Worm (Caenorhabditis elegans) whole organism, mixed stage, embryonic: Measurements from ENCODE around the gene piit-1.

Source experiments
- M03D4.4 ChIP-seq: sonication (generic microtip); optimal IDR thresholded peaks from 2 replicates; lab custom pipeline; 2017; ENCODE audit warnings: mild to moderate bottlenecking, missing genetic modification characterization, missing compliant biosample characterization
- bed-3 ChIP-seq: fragments of 200-800 bp; sonication (Bioruptor generic); optimal IDR thresholded peaks from 3 replicates; lab custom pipeline; 2018; ENCODE audit warnings: mild to moderate bottlenecking, missing genetic modification characterization, moderate library complexity, missing compliant biosample characterization
- blmp-1 ChIP-seq: fragments of 150-350 bp; optimal IDR thresholded peaks from 2 replicates; lab custom pipeline; 2014; ENCODE audit warnings: missing biosample characterization, missing genetic modification characterization
- ceh-39 ChIP-seq: fragments of 150-350 bp; optimal IDR thresholded peaks from 2 replicates; lab custom pipeline; 2014; ENCODE audit warnings: missing biosample characterization, missing genetic modification characterization
- ceh-43 ChIP-seq: fragments of 200-800 bp; sonication (Bioruptor generic); optimal IDR thresholded peaks from 2 replicates; lab custom pipeline; 2018; ENCODE audit warnings: mild to moderate bottlenecking, missing genetic modification characterization, moderate library complexity, missing compliant biosample characterization
- ceh-83 ChIP-seq: fragments of 200-800 bp; sonication (Bioruptor generic); optimal IDR thresholded peaks from 2 replicates; lab custom pipeline; 2018; ENCODE audit warnings: mild to moderate bottlenecking, missing genetic modification characterization, missing compliant biosample characterization
- ces-1 ChIP-seq: fragments of 150-350 bp; optimal IDR thresholded peaks from 2 replicates; lab custom pipeline; 2014; ENCODE audit warnings: missing biosample characterization, missing genetic modification reagents, missing genetic modification characterization
- cnd-1 ChIP-seq: fragments of 200-800 bp; sonication (Bioruptor generic); optimal IDR thresholded peaks from 2 replicates; lab custom pipeline; 2018; ENCODE audit warnings: mild to moderate bottlenecking, missing genetic modification characterization, missing compliant biosample characterization
- drap-1 ChIP-seq: fragments of 200-800 bp; sonication (Bioruptor generic); optimal IDR thresholded peaks from 3 replicates; lab custom pipeline; 2018; ENCODE audit warnings: mild to moderate bottlenecking, missing genetic modification characterization, missing compliant biosample characterization
- elt-1 ChIP-seq: sonication (generic microtip); optimal IDR thresholded peaks from 2 replicates; lab custom pipeline; 2017; ENCODE audit warnings: missing genetic modification characterization, mild to moderate bottlenecking, missing compliant biosample characterization, antibody characterized with exemption, moderate library complexity, borderline replicate concordance; ENCODE audit not compliant: insufficient read depth
- elt-3 ChIP-seq: fragments of 150-350 bp; optimal IDR thresholded peaks from 2 replicates; lab custom pipeline; 2014; ENCODE audit warnings: missing biosample characterization, missing genetic modification characterization
- flh-1 ChIP-seq: fragments of 200-800 bp; sonication (Bioruptor generic); optimal IDR thresholded peaks from 2 replicates; lab custom pipeline; 2018; ENCODE audit warnings: mild to moderate bottlenecking, missing genetic modification characterization, moderate library complexity, missing compliant biosample characterization
- ham-2 ChIP-seq: fragments of 200-800 bp; sonication (Bioruptor generic); optimal IDR thresholded peaks from 2 replicates; lab custom pipeline; 2018; ENCODE audit warnings: mild to moderate bottlenecking, missing genetic modification characterization, missing compliant biosample characterization
- hlh-1 ChIP-seq: fragments of 150-350 bp; optimal IDR thresholded peaks from 2 replicates; lab custom pipeline; 2014; ENCODE audit warnings: missing biosample characterization, missing genetic modification reagents, missing genetic modification characterization
- lin-13 ChIP-seq: fragments of 150-350 bp; optimal IDR thresholded peaks from 2 replicates; lab custom pipeline; 2014; ENCODE audit warnings: missing biosample characterization, missing genetic modification characterization
- lin-32 ChIP-seq: fragments of 200-800 bp; sonication (Bioruptor generic); optimal IDR thresholded peaks from 2 replicates; lab custom pipeline; 2018; ENCODE audit warnings: mild to moderate bottlenecking, missing genetic modification characterization, missing compliant biosample characterization
- lsy-2 ChIP-seq: fragments of 150-350 bp; optimal IDR thresholded peaks from 2 replicates; lab custom pipeline; 2014; ENCODE audit warnings: missing biosample characterization, missing genetic modification characterization
- mab-5 ChIP-seq: fragments of 150-350 bp; optimal IDR thresholded peaks from 2 replicates; lab custom pipeline; 2014; ENCODE audit warnings: missing biosample characterization, missing genetic modification characterization
- mep-1 ChIP-seq: fragments of 150-350 bp; optimal IDR thresholded peaks from 2 replicates; lab custom pipeline; 2017; ENCODE audit warnings: missing biosample characterization, missing genetic modification reagents, missing genetic modification characterization, inconsistent platforms
- mls-2 ChIP-seq: sonication (generic microtip); optimal IDR thresholded peaks from 2 replicates; lab custom pipeline; 2016; ENCODE audit warnings: mild to moderate bottlenecking, missing genetic modification characterization, moderate library complexity, missing compliant biosample characterization
- nhr-12 ChIP-seq: fragments of 150-350 bp; optimal IDR thresholded peaks from 2 replicates; lab custom pipeline; 2014; ENCODE audit warnings: missing biosample characterization, missing genetic modification characterization
- nhr-2 ChIP-seq: fragments of 150-350 bp; optimal IDR thresholded peaks from 2 replicates; lab custom pipeline; 2014; ENCODE audit warnings: missing biosample characterization, missing genetic modification characterization
- nhr-237 ChIP-seq: fragments of 150-350 bp; optimal IDR thresholded peaks from 2 replicates; lab custom pipeline; 2014; ENCODE audit warnings: missing biosample characterization, missing genetic modification characterization
- nhr-28 ChIP-seq: fragments of 150-350 bp; optimal IDR thresholded peaks from 2 replicates; lab custom pipeline; 2014; ENCODE audit warnings: missing biosample characterization, missing genetic modification characterization
- nhr-76 ChIP-seq: sonication (generic microtip); optimal IDR thresholded peaks from 2 replicates; lab custom pipeline; 2017; ENCODE audit warnings: missing biosample characterization, missing genetic modification characterization
- pha-4 ChIP-seq: fragments of 150-350 bp; optimal IDR thresholded peaks from 2 replicates; lab custom pipeline; 2018; ENCODE audit warnings: missing biosample characterization, missing genetic modification reagents, missing genetic modification characterization
- sem-2 ChIP-seq: fragments of 200-800 bp; sonication (Bioruptor generic); optimal IDR thresholded peaks from 2 replicates; lab custom pipeline; 2018; ENCODE audit warnings: mild to moderate bottlenecking, missing genetic modification characterization, missing compliant biosample characterization
- snpc-4 ChIP-seq: fragments of 150-350 bp; optimal IDR thresholded peaks from 2 replicates; lab custom pipeline; 2014; ENCODE audit warnings: missing biosample characterization, missing genetic modification characterization
- sptf-1 ChIP-seq: sonication (generic microtip); optimal IDR thresholded peaks from 2 replicates; lab custom pipeline; 2017; ENCODE audit warnings: mild to moderate bottlenecking, missing genetic modification characterization, moderate library complexity, missing compliant biosample characterization
- tbx-8 ChIP-seq: fragments of 200-800 bp; sonication (Bioruptor generic); optimal IDR thresholded peaks from 2 replicates; lab custom pipeline; 2018; ENCODE audit warnings: mild to moderate bottlenecking, missing genetic modification characterization, moderate library complexity, missing compliant biosample characterization
- unc-120 ChIP-seq: sonication (generic microtip); optimal IDR thresholded peaks from 2 replicates; lab custom pipeline; 2017; ENCODE audit warnings: missing genetic modification characterization, missing compliant biosample characterization; ENCODE audit not compliant: poor library complexity, severe bottlenecking
- unc-39 ChIP-seq: fragments of 150-350 bp; optimal IDR thresholded peaks from 2 replicates; lab custom pipeline; 2014; ENCODE audit warnings: missing biosample characterization, missing genetic modification characterization
- unc-62 ChIP-seq: fragments of 150-350 bp; optimal IDR thresholded peaks from 2 replicates; lab custom pipeline; 2014; ENCODE audit warnings: missing biosample characterization, missing genetic modification reagents, missing genetic modification characterization
- zip-8 ChIP-seq: fragments of 150-350 bp; optimal IDR thresholded peaks from 2 replicates; lab custom pipeline; 2014; ENCODE audit warnings: missing biosample characterization, missing genetic modification characterization
- ztf-11 ChIP-seq: fragments of 150-350 bp; optimal IDR thresholded peaks from 2 replicates; lab custom pipeline; 2014; ENCODE audit warnings: missing biosample characterization, missing genetic modification characterization

The piit-1 gene

DNA sequence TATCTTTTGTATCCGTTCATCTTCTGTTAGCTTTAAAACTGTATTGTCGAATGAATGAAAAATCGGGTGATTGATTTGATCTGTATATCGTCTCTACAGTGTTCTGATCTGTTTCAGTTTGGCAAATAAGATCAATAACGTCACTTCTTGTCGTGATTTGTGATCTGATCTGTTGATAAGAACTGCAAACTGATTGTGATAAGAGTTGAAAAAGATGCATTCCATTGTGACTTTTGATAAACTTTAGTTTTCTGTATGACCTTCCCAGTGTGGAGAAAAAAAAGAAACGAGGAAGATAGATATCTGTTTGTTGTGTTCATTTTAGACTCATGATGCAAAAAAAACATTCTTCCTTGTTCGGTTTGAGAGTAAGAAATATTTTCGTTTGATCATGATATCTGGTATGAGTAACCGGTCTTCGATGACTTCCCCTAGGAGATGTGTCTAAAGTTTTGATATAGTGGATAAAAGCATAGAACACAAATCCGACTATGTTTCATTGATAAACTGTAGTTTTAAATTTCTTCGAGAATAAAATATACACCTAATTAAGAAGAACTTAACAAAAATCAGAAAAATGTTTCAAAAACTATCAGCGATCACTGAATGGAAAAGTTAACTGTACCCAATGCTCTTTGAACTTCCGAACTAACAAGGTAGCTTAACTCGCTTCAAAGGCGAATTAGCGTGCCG, 5.0 kb upstream of the piit-1 start:
- peak; percentile 67 for TF ChIP-seq elt-1 (tag; lab: Kevin White, UChicago)
- TF ChIP-seq bed-3 (GFP tag; lab: Kevin White, UChicago), result no peak

DNA sequence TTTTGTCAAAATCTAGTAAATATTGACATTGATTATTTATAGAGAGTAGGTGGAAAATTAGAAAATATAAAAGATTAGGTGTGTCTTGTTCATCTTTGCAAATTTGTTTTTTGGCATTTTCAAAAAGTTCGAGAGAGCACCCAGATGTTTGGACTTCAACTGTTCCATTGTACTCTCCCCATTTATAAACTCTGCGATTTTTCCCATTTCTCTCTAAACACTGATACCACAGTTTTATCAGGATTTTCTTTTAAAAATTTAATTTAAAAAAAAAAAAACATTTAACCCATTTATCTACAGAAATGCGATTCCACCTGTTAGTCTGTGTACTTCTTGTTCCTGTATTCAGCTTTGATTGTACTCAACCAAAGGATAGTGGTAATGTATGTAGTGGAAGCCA, 3.1 kb upstream of the piit-1 start, which contains the start of gene tag-290:
TSS of gene tag-290 (plus strand) at position 301 of the 400 bp plus-strand sequence.
- no peak for TF ChIP-seq unc-39 (tag; lab: Kevin White, UChicago)

- TF ChIP-seq mab-5, result peak; percentile 18
- peak; percentile 5 for TF ChIP-seq elt-1 (tag; lab: Kevin White, UChicago)
- peak; percentile 73 for TF ChIP-seq cnd-1
- TF ChIP-seq blmp-1 (tag; lab: Kevin White, UChicago), result peak; percentile 45
- peak; percentile 94 for TF ChIP-seq sptf-1 (tag; lab: Kevin White, UChicago)
- no peak for TF ChIP-seq ceh-39 (tag; lab: Kevin White, UChicago)
- TF ChIP-seq hlh-1 (tag; lab: Kevin White, UChicago), result peak; percentile 83
- TF ChIP-seq ceh-83, result peak; percentile 81
- no peak for TF ChIP-seq unc-62 (GFP tag; lab: Kevin White, UChicago)
- TF ChIP-seq lin-32 (GFP tag; lab: Kevin White, UChicago), result peak; percentile 48
- TF ChIP-seq flh-1 (GFP tag; lab: Kevin White, UChicago), result peak; percentile 75
- no peak for TF ChIP-seq ceh-43
- TF ChIP-seq pha-4, result peak; percentile 37
- peak; percentile 6 for TF ChIP-seq lin-13
- TF ChIP-seq ces-1 (GFP tag; lab: Kevin White, UChicago), result peak; percentile 55
- peak; percentile 51 for TF ChIP-seq sem-2 (GFP tag; lab: Kevin White, UChicago)
- TF ChIP-seq drap-1 (GFP tag; lab: Kevin White, UChicago), result peak; percentile 88
- no peak for TF ChIP-seq nhr-2 (tag; lab: Kevin White, UChicago)
- peak; percentile 73 for TF ChIP-seq lsy-2 (tag; lab: Kevin White, UChicago)
- TF ChIP-seq ztf-11, result peak; percentile 77
- peak; percentile 92 for TF ChIP-seq unc-120 (tag; lab: Kevin White, UChicago)
- peak; percentile 12 for TF ChIP-seq elt-3 (tag; lab: Kevin White, UChicago)
- TF ChIP-seq unc-39 (tag; lab: Kevin White, UChicago), result no peak
- TF ChIP-seq nhr-76, result peak; percentile 19
- TF ChIP-seq nhr-237 (tag; lab: Kevin White, UChicago), result peak; percentile 53
- peak; percentile 62 for TF ChIP-seq bed-3 (GFP tag; lab: Kevin White, UChicago)
- TF ChIP-seq mls-2, result peak; percentile 89
- TF ChIP-seq snpc-4, result no peak
- peak; percentile 37 for TF ChIP-seq nhr-12
- TF ChIP-seq ham-2, result peak; percentile 55
- peak; percentile 80 for TF ChIP-seq tbx-8 (GFP tag; lab: Kevin White, UChicago)
- TF ChIP-seq nhr-28 (tag; lab: Kevin White, UChicago), result peak; percentile 5
- peak; percentile 70 for TF ChIP-seq mep-1 (tag; lab: Kevin White, UChicago)
- TF ChIP-seq M03D4.4, result peak; percentile 87
- no peak for TF ChIP-seq zip-8 (tag; lab: Kevin White, UChicago)
Measured at ce11 chrV:11610481-11610880, 532 bp upstream of the piit-1 start, which contains the start of gene sas-5. Gene sas-5, plus strand, starts transcription at chrV:11610737.

DNA sequence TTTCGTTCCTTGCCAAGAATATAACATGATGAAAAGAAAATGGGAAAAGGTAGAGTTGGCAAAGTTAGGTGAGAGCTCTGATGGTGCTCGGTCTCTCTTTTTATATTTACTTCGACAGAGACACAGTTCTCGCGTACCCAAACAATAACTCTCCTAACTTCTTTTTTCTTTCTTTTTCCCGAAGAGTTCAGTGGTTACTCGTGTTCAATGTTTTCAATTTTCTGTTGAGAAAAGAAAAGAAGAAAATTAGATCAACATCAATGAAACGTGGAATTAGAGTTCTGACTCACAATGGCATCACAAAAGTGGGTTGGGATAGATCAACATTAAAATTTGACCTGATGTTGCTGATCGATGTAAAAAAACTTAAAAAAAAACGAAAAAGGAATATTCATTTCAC, 3.5 kb downstream of the piit-1 start, which contains the start of gene idpp-16:
TSS of gene idpp-16 (minus strand) at position 101 of the 400 bp plus-strand sequence.
- TF ChIP-seq ceh-83 (no peak), mab-5 (no peak), drap-1 (GFP tag; lab: Kevin White, UChicago) (no peak), bed-3 (GFP tag; lab: Kevin White, UChicago) (no peak), snpc-4 (no peak), ceh-43 (no peak), hlh-1 (tag; lab: Kevin White, UChicago) (no peak), sem-2 (GFP tag; lab: Kevin White, UChicago) (no peak), ztf-11 (no peak), cnd-1 (no peak), flh-1 (GFP tag; lab: Kevin White, UChicago) (no peak), nhr-76 (no peak), unc-120 (tag; lab: Kevin White, UChicago) (no peak), lin-13 (no peak), mep-1 (tag; lab: Kevin White, UChicago) (no peak), zip-8 (tag; lab: Kevin White, UChicago) (no peak)
